Worm (Caenorhabditis elegans): ENCODE results near the gene swt-6.

ce11 chrV:13953191-13953590, 965 bp upstream of the swt-6 start, which contains the start of gene R10D12.8:
- no peak for TF ChIP-seq W03F9.2 (tag; optimal IDR thresholded peaks at IDR 0.05)
- TF ChIP-seq dao-5 (tag; optimal IDR thresholded peaks at IDR 0.05), result no peak
